Worm (Caenorhabditis elegans) whole organism, L2 larva: ENCODE results near the gene fbxb-57.

Experiments
- F13H6.1 ChIP-seq: sonication (generic microtip); optimal IDR thresholded peaks from 2 replicates; lab custom pipeline; 2016; ENCODE audit warnings: missing genetic modification characterization, missing compliant biosample characterization
- R02D3.7 ChIP-seq: fragments of 150-350 bp; optimal IDR thresholded peaks from 2 replicates; lab custom pipeline; 2014; ENCODE audit warnings: missing biosample characterization, missing genetic modification characterization
- ceh-82 ChIP-seq: fragments of 150-350 bp; optimal IDR thresholded peaks from 2 replicates; lab custom pipeline; 2014; ENCODE audit warnings: missing biosample characterization, missing genetic modification characterization
- elt-1 ChIP-seq: fragments of 150-350 bp; optimal IDR thresholded peaks from 2 replicates; lab custom pipeline; 2014; ENCODE audit warnings: missing biosample characterization, missing genetic modification characterization
- lin-39 ChIP-seq: fragments of 150-350 bp; optimal IDR thresholded peaks from 2 replicates; lab custom pipeline; 2014; ENCODE audit warnings: missing biosample characterization, missing genetic modification reagents, missing genetic modification characterization
- lsy-2 ChIP-seq, 2 experiments: fragments of 150-350 bp in 1 of 2; sonication (generic microtip) in 1 of 2; optimal IDR thresholded peaks; 2 replicates each; lab custom pipeline; 2014 to 2017; ENCODE audit warnings: missing biosample characterization in 2 of 2, missing genetic modification characterization in 2 of 2

- TF ChIP-seq ceh-82 (tag; lab: Kevin White, UChicago) (no peak), R02D3.7 (no peak), lin-39 (tag; lab: Kevin White, UChicago) (no peak), F13H6.1 (tag; lab: Kevin White, UChicago) (no peak), lsy-2 (tag; optimal IDR thresholded peaks at IDR 0.05; lab: Kevin White, UChicago) (no peak), elt-1 (no peak)
Measured at ce11 chrV:19322387-19322786, 33.8 kb downstream of the fbxb-57 start, which contains the start of gene C43D7.4.
